Fruit fly (Drosophila melanogaster): ENCODE measurements around the gene CG4619.

CG4619 gene

dm6 chr2L:9890576-9890975 is 48.1 kb upstream of the CG4619 start, which contains the start of the genes CG34183 and CG4537 (continued):
- TF ChIP-seq usp (GFP tag; optimal IDR thresholded peaks at IDR 0.05): no peak
- no peak for TF ChIP-seq CG10147 (GFP tag; optimal IDR thresholded peaks at IDR 0.05)
- no peak for TF ChIP-seq CG2889 (GFP tag; IDR thresholded peaks at IDR 0.05)
- no peak for TF ChIP-seq CG4328 (GFP tag; optimal IDR thresholded peaks at IDR 0.05)
- no peak for TF ChIP-seq CG11696 (GFP tag; IDR thresholded peaks at IDR 0.05)
- no peak for TF ChIP-seq gce (GFP tag; IDR thresholded peaks at IDR 0.05)
- no peak for TF ChIP-seq CG6765 (GFP tag; optimal IDR thresholded peaks at IDR 0.05)
- TF ChIP-seq lmd (GFP tag; IDR thresholded peaks at IDR 0.05): no peak
- TF ChIP-seq CG30403 (GFP tag; optimal IDR thresholded peaks at IDR 0.05): no peak
- no peak for TF ChIP-seq Rx (GFP tag; IDR thresholded peaks at IDR 0.05)
- no peak for TF ChIP-seq CG9727 (GFP tag; optimal IDR thresholded peaks at IDR 0.05)
- TF ChIP-seq CG32772 (GFP tag; IDR thresholded peaks at IDR 0.05): no peak
- TF ChIP-seq ssp (GFP tag; IDR thresholded peaks at IDR 0.05): no peak
- no peak for TF ChIP-seq stc (GFP tag; IDR thresholded peaks at IDR 0.05)
- TF ChIP-seq bab2 (GFP tag; optimal IDR thresholded peaks at IDR 0.05): no peak
- no peak for TF ChIP-seq CG10366 (GFP tag; IDR thresholded peaks at IDR 0.05)
- TF ChIP-seq CG32532 (GFP tag; IDR thresholded peaks at IDR 0.05): no peak
- peak; percentile 91 for TF ChIP-seq hbn (GFP tag; IDR thresholded peaks at IDR 0.05; ENCODE audit: partially characterized antibody)
- TF ChIP-seq H2.0 (GFP tag; IDR thresholded peaks at IDR 0.05): no peak
- peak; percentile 85 for TF ChIP-seq vnd (GFP tag; IDR thresholded peaks at IDR 0.05; ENCODE audit: partially characterized antibody)
- no peak for TF ChIP-seq Taf1 (GFP tag; IDR thresholded peaks at IDR 0.05)
- no peak for TF ChIP-seq CG12942 (GFP tag; optimal IDR thresholded peaks at IDR 0.05)
- TF ChIP-seq zen2 (GFP tag; IDR thresholded peaks at IDR 0.05; ENCODE audit: partially characterized antibody): peak; percentile 93
- TF ChIP-seq run (tag; optimal IDR thresholded peaks at IDR 0.05): no peak
- TF ChIP-seq Bdp1 (GFP tag; optimal IDR thresholded peaks at IDR 0.05): no peak
- TF ChIP-seq Hr3 (GFP tag; optimal IDR thresholded peaks at IDR 0.05): no peak
- TF ChIP-seq MESR4 (GFP tag; optimal IDR thresholded peaks at IDR 0.05): peak; percentile 74
- peak; percentile 25 for TF ChIP-seq CG10267 (tag; optimal IDR thresholded peaks at IDR 0.05)
- TF ChIP-seq Usf (GFP tag; optimal IDR thresholded peaks at IDR 0.05): no peak
- no peak for TF ChIP-seq CG12744 (GFP tag; optimal IDR thresholded peaks at IDR 0.05)
- TF ChIP-seq al (GFP tag; IDR thresholded peaks at IDR 0.05): no peak
- TF ChIP-seq rib (GFP tag; IDR thresholded peaks at IDR 0.05): 0 out of 2 replicates have a peak, but pooled peaks have one; percentile 31
- TF ChIP-seq NC2β (GFP tag; optimal IDR thresholded peaks at IDR 0.05): peak; percentile 2
- TF ChIP-seq ftz-f1 (GFP tag; optimal IDR thresholded peaks at IDR 0.05): no peak
- no peak for TF ChIP-seq B-H2 (GFP tag; optimal IDR thresholded peaks at IDR 0.05)
- TF ChIP-seq CG2712 (tag; optimal IDR thresholded peaks at IDR 0.05): no peak
- no peak for TF ChIP-seq CG10462 (GFP tag; optimal IDR thresholded peaks at IDR 0.05)
- no peak for TF ChIP-seq tin (GFP tag; optimal IDR thresholded peaks at IDR 0.05)
- no peak for TF ChIP-seq CG7271 (tag; optimal IDR thresholded peaks at IDR 0.05)
- no peak for TF ChIP-seq wor (GFP tag; IDR thresholded peaks at IDR 0.05)
- no peak for TF ChIP-seq CG5953 (GFP tag; IDR thresholded peaks at IDR 0.05)
- TF ChIP-seq ems (GFP tag; optimal IDR thresholded peaks at IDR 0.05): no peak
- no peak for TF ChIP-seq lov (optimal IDR thresholded peaks at IDR 0.05)
- TF ChIP-seq lov (GFP tag; IDR thresholded peaks at IDR 0.05): no peak
- TF ChIP-seq MBD-R2 (GFP tag; IDR thresholded peaks at IDR 0.05): peak; percentile 94
- no peak for TF ChIP-seq CG13123 (GFP tag; optimal IDR thresholded peaks at IDR 0.05)
- no peak for TF ChIP-seq CG7839 (tag; optimal IDR thresholded peaks at IDR 0.05)
- no peak for TF ChIP-seq chm (GFP tag; IDR thresholded peaks at IDR 0.05)
- no peak for TF ChIP-seq Kr (GFP tag; optimal IDR thresholded peaks at IDR 0.05)
- no peak for TF ChIP-seq Gsc (GFP tag; IDR thresholded peaks at IDR 0.05)
- TF ChIP-seq fru (optimal IDR thresholded peaks at IDR 0.05): no peak
- TF ChIP-seq p53 (GFP tag; optimal IDR thresholded peaks at IDR 0.05): no peak
- TF ChIP-seq CG6254 (GFP tag; optimal IDR thresholded peaks at IDR 0.05): no peak
- TF ChIP-seq sc (optimal IDR thresholded peaks at IDR 0.05): no peak
- no peak for TF ChIP-seq sc (GFP tag; optimal IDR thresholded peaks at IDR 0.05)
